Fruit fly (Drosophila melanogaster): ENCODE results near the gene Trmt61.
A peak's percentile ranks its signal among the peaks of the same experiment; 100 is the strongest.

Trmt61 gene

dm6 chr3R:26104302-26105140 is 45.2 kb downstream of the Trmt61 start (continued):
- TF ChIP-seq Stat92E (GFP tag; optimal IDR thresholded peaks at IDR 0.05) (no peak), ssp (GFP tag; IDR thresholded peaks at IDR 0.05) (no peak), CG11560 (tag; IDR thresholded peaks at IDR 0.05) (no peak), Dll (GFP tag; IDR thresholded peaks at IDR 0.05; ENCODE audit: partially characterized antibody) (no peak), Xrp1 (GFP tag; IDR thresholded peaks at IDR 0.05) (peak; percentile 12), repo (GFP tag; optimal IDR thresholded peaks at IDR 0.05) (no peak), exex (tag; optimal IDR thresholded peaks at IDR 0.05) (no peak), Jarid2 (GFP tag; optimal IDR thresholded peaks at IDR 0.05) (no peak), CG8765 (GFP tag; IDR thresholded peaks at IDR 0.05) (no peak), yki (optimal IDR thresholded peaks at IDR 0.05) (no peak), CG32767 (GFP tag; IDR thresholded peaks at IDR 0.05) (no peak), Ets65A (GFP tag) (no peak), CG11398 (GFP tag; optimal IDR thresholded peaks at IDR 0.05) (no peak), D19B (GFP tag; optimal IDR thresholded peaks at IDR 0.05) (peak; percentile 51), lab (GFP tag; optimal IDR thresholded peaks at IDR 0.05) (peak; percentile 75), Dfd (GFP tag; optimal IDR thresholded peaks at IDR 0.05) (no peak), CG17912 (GFP tag; optimal IDR thresholded peaks at IDR 0.05) (no peak), aop (GFP tag; IDR thresholded peaks at IDR 0.05) (no peak), Dip2 (GFP tag; IDR thresholded peaks at IDR 0.05) (no peak), CG13296 (GFP tag; optimal IDR thresholded peaks at IDR 0.05) (no peak), CG12299 (tag; optimal IDR thresholded peaks at IDR 0.05) (peak; percentile 6), CG12219 (GFP tag; optimal IDR thresholded peaks at IDR 0.05) (no peak), CG10431 (GFP tag; optimal IDR thresholded peaks at IDR 0.05) (no peak), Hr39 (optimal IDR thresholded peaks at IDR 0.05) (no peak), Spps (tag; optimal IDR thresholded peaks at IDR 0.05) (no peak), gcm (GFP tag; optimal IDR thresholded peaks at IDR 0.05) (no peak), dm (GFP tag; optimal IDR thresholded peaks at IDR 0.05) (no peak), Atf-2 (GFP tag; optimal IDR thresholded peaks at IDR 0.05) (no peak), CkIIα-i1 (GFP tag; IDR thresholded peaks at IDR 0.05) (no peak), CG18764 (GFP tag; optimal IDR thresholded peaks at IDR 0.05) (no peak), Fer1 (GFP tag; optimal IDR thresholded peaks at IDR 0.05) (peak; percentile 41), CG16779 (GFP tag; IDR thresholded peaks at IDR 0.05) (no peak), tup (GFP tag; optimal IDR thresholded peaks at IDR 0.05) (no peak), CG14965 (GFP tag; optimal IDR thresholded peaks at IDR 0.05; ENCODE audit: borderline replicate concordance) (no peak), Lhr (GFP tag; optimal IDR thresholded peaks at IDR 0.05) (no peak), CG4404 (GFP tag; IDR thresholded peaks at IDR 0.05) (no peak), Ptx1 (GFP tag; IDR thresholded peaks at IDR 0.05) (peak; percentile 26; the same call in 1 of the 2 replicates), Bteb2 (GFP tag; optimal IDR thresholded peaks at IDR 0.05) (peak; percentile 48), Max (GFP tag; optimal IDR thresholded peaks at IDR 0.05) (no peak), CG31388 (GFP tag; optimal IDR thresholded peaks at IDR 0.05) (peak; percentile 7), lola (GFP tag; optimal IDR thresholded peaks at IDR 0.05) (no peak), CG9932 (GFP tag; IDR thresholded peaks at IDR 0.05) (peak; percentile 43; the same call in 1 of the 2 replicates), mirr (GFP tag; optimal IDR thresholded peaks at IDR 0.05) (no peak), CG1024 (GFP tag; IDR thresholded peaks at IDR 0.05) (no peak), cg (GFP tag; optimal IDR thresholded peaks at IDR 0.05) (peak; percentile 34), ash1 (GFP tag; optimal IDR thresholded peaks at IDR 0.05) (no peak), CG17186 (GFP tag; optimal IDR thresholded peaks at IDR 0.05) (no peak), CG6854 (GFP tag; optimal IDR thresholded peaks at IDR 0.05) (no peak), hth (optimal IDR thresholded peaks at IDR 0.05) (no peak), usp (GFP tag; optimal IDR thresholded peaks at IDR 0.05) (no peak), Sry-β (GFP tag; optimal IDR thresholded peaks at IDR 0.05) (no peak)
